Fruit fly (Drosophila melanogaster) whole organism, pupa: Measurements from ENCODE around the gene Or7a.

Experiments
- CG10348 ChIP-seq: fragments of 200-800 bp; sonication (Bioruptor generic); IDR thresholded peaks from 2 replicates; pipeline ENCODE4 v1.3.6; 2022; ENCODE audit warnings: missing biosample characterization, missing genetic modification characterization
- CG12605 ChIP-seq: fragments of 200-800 bp; sonication (Bioruptor generic); IDR thresholded peaks from 2 replicates; pipeline ENCODE4 v1.3.6; 2022; ENCODE audit warnings: missing biosample characterization, missing genetic modification characterization
- CG13204 ChIP-seq: fragments of 200-800 bp; sonication (Bioruptor generic); optimal IDR thresholded peaks from 2 replicates; lab custom pipeline; 2018; ENCODE audit warnings: missing biosample characterization, mild to moderate bottlenecking, missing genetic modification characterization, moderate library complexity
- CG14655 ChIP-seq: fragments of 200-800 bp; sonication (Bioruptor generic); optimal IDR thresholded peaks from 3 replicates; lab custom pipeline; 2017; ENCODE audit warnings: mild to moderate bottlenecking, missing biosample characterization, missing genetic modification reagents, missing genetic modification characterization
- CG15710 ChIP-seq: fragments of 200-800 bp; sonication (Bioruptor generic); optimal IDR thresholded peaks from 2 replicates; lab custom pipeline; 2018; ENCODE audit warnings: missing biosample characterization, mild to moderate bottlenecking, missing genetic modification characterization, moderate library complexity
- CG17806 ChIP-seq: fragments of 200-800 bp; sonication (Bioruptor generic); optimal IDR thresholded peaks from 2 replicates; lab custom pipeline; 2018; ENCODE audit warnings: missing biosample characterization, mild to moderate bottlenecking, missing genetic modification characterization, moderate library complexity
- CG32121 ChIP-seq: fragments of 200-800 bp; sonication (Bioruptor generic); IDR thresholded peaks from 2 replicates; pipeline ENCODE4 v1.3.6; 2022; ENCODE audit warnings: missing biosample characterization, missing genetic modification characterization
- CG34367 ChIP-seq: fragments of 200-800 bp; sonication (Bioruptor generic); optimal IDR thresholded peaks from 2 replicates; lab custom pipeline; 2018; ENCODE audit warnings: missing biosample characterization, mild to moderate bottlenecking, missing genetic modification characterization
- CG4496 ChIP-seq: fragments of 200-800 bp; sonication (Bioruptor generic); IDR thresholded peaks from 3 replicates; pipeline ENCODE4 v1.3.6; 2022; ENCODE audit warnings: missing biosample characterization, missing genetic modification characterization
- CG8159 ChIP-seq: fragments of 200-800 bp; sonication (Bioruptor generic); optimal IDR thresholded peaks from 3 replicates; lab custom pipeline; 2018; ENCODE audit warnings: missing biosample characterization, mild to moderate bottlenecking, missing genetic modification characterization, moderate library complexity
- CG8301 ChIP-seq: fragments of 200-800 bp; sonication (Bioruptor generic); optimal IDR thresholded peaks from 2 replicates; lab custom pipeline; 2018; ENCODE audit warnings: missing biosample characterization, mild to moderate bottlenecking, missing genetic modification characterization
- CG9948 ChIP-seq: fragments of 200-800 bp; sonication (Bioruptor generic); optimal IDR thresholded peaks from 2 replicates; lab custom pipeline; 2018; ENCODE audit warnings: missing biosample characterization, mild to moderate bottlenecking, missing genetic modification characterization, moderate library complexity
- D1 ChIP-seq: fragments of 200-800 bp; sonication (Bioruptor generic); optimal IDR thresholded peaks from 2 replicates; lab custom pipeline; 2018; ENCODE audit warnings: missing biosample characterization, mild to moderate bottlenecking, missing genetic modification characterization, moderate library complexity
- EcR ChIP-seq: fragments of 200-800 bp; sonication (Bioruptor generic); optimal IDR thresholded peaks from 3 replicates; lab custom pipeline; 2019; ENCODE audit warnings: missing biosample characterization, missing genetic modification characterization, mild to moderate bottlenecking, moderate library complexity, missing genetic modification reagents
- Ets98B ChIP-seq: fragments of 200-800 bp; sonication (Bioruptor generic); IDR thresholded peaks from 2 replicates; pipeline ENCODE4 v1.3.6; 2022; ENCODE audit warnings: missing biosample characterization, missing genetic modification characterization
- Pif1A ChIP-seq: fragments of 200-800 bp; sonication (Bioruptor generic); optimal IDR thresholded peaks from 3 replicates; lab custom pipeline; 2016; ENCODE audit warnings: missing biosample characterization, missing genetic modification characterization
- Pif1B ChIP-seq: fragments of 200-800 bp; sonication (Bioruptor generic); optimal IDR thresholded peaks from 3 replicates; lab custom pipeline; 2016; ENCODE audit warnings: missing biosample characterization, missing genetic modification characterization
- Snoo ChIP-seq: fragments of 200-800 bp; sonication (Bioruptor generic); optimal IDR thresholded peaks from 3 replicates; lab custom pipeline; 2017; ENCODE audit warnings: missing biosample characterization, mild to moderate bottlenecking, missing genetic modification characterization, inconsistent platforms
- fd96Ca ChIP-seq: fragments of 200-800 bp; sonication (Bioruptor generic); IDR thresholded peaks from 3 replicates; pipeline ENCODE4 v1.3.6; 2022; ENCODE audit warnings: missing biosample characterization, missing genetic modification characterization
- gl ChIP-seq: fragments of 200-800 bp; sonication (Bioruptor generic); optimal IDR thresholded peaks from 2 replicates; lab custom pipeline; 2018; ENCODE audit warnings: missing biosample characterization, mild to moderate bottlenecking, missing genetic modification characterization
- rn ChIP-seq: fragments of 200-800 bp; sonication (Bioruptor generic); IDR thresholded peaks from 2 replicates; pipeline ENCODE4 v1.3.6; 2022; ENCODE audit warnings: missing biosample characterization, missing genetic modification characterization

Gene Or7a

dm6 chrX:8120939-8121338 lies 44.6 kb downstream of the Or7a start, which contains the start of gene CG2260:
CG2260 (minus strand) TSS chrX:8121147.
- TF ChIP-seq fd96Ca (GFP tag; lab: Robert Waterston, UW) (no peak), CG12605 (GFP tag; lab: Robert Waterston, UW) (no peak), CG34367 (no peak), gl (tag; lab: Kevin White, UChicago) (no peak), CG17806 (no peak), Pif1B (GFP tag; lab: Kevin White, UChicago) (no peak), CG14655 (GFP tag; lab: Kevin White, UChicago) (no peak), CG10348 (no peak), CG8301 (tag; lab: Kevin White, UChicago) (no peak), rn (GFP tag; lab: Robert Waterston, UW) (no peak)

dm6 chrX:8116813-8117212 lies 48.7 kb downstream of the Or7a start, which contains the start of gene CG1575:
CG1575 (plus strand) TSS chrX:8117012.
- TF ChIP-seq Snoo = no peak
- TF ChIP-seq gl (tag; lab: Kevin White, UChicago) = no peak
- TF ChIP-seq CG4496 = no peak
- no peak for TF ChIP-seq Ets98B (GFP tag; lab: Robert Waterston, UW)
- TF ChIP-seq CG12605 (GFP tag; lab: Robert Waterston, UW) = no peak
- no peak for TF ChIP-seq CG14655 (GFP tag; lab: Kevin White, UChicago)
- TF ChIP-seq CG10348 = no peak
- no peak for TF ChIP-seq Pif1A (GFP tag; lab: Kevin White, UChicago)

- no peak for TF ChIP-seq CG8159 (tag; lab: Kevin White, UChicago)
- no peak for TF ChIP-seq fd96Ca (GFP tag; lab: Robert Waterston, UW)
- TF ChIP-seq CG34367 = no peak
- no peak for TF ChIP-seq CG13204 (GFP tag; lab: Kevin White, UChicago)
- no peak for TF ChIP-seq EcR (GFP tag; lab: Kevin White, UChicago)
- TF ChIP-seq Ets98B (GFP tag; lab: Robert Waterston, UW) = no peak
- TF ChIP-seq gl (tag; lab: Kevin White, UChicago) = no peak
- TF ChIP-seq CG32121 (GFP tag; lab: Robert Waterston, UW) = no peak
- no peak for TF ChIP-seq CG15710 (tag; lab: Kevin White, UChicago)
- TF ChIP-seq D1 (tag; lab: Kevin White, UChicago) = no peak
- TF ChIP-seq Pif1A (GFP tag; lab: Kevin White, UChicago) = peak; percentile 23
- TF ChIP-seq CG17806 = no peak
- no peak for TF ChIP-seq rn (GFP tag; lab: Robert Waterston, UW)
- TF ChIP-seq Pif1B (GFP tag; lab: Kevin White, UChicago) = peak; percentile 0
Observed at dm6 chrX:8115717-8116311, 49.7 kb downstream of the Or7a start, which contains the start of gene Gclc. Gclc (minus strand) TSS chrX:8116147.

dm6 chrX:8115343-8115676 lies 50.2 kb downstream of the Or7a start:
- TF ChIP-seq EcR (GFP tag; lab: Kevin White, UChicago) (no peak), D1 (tag; lab: Kevin White, UChicago) (no peak), CG12605 (GFP tag; lab: Robert Waterston, UW) (no peak), Ets98B (GFP tag; lab: Robert Waterston, UW) (no peak), CG13204 (GFP tag; lab: Kevin White, UChicago) (no peak), CG4496 (no peak), CG32121 (GFP tag; lab: Robert Waterston, UW) (no peak), CG10348 (no peak), CG15710 (tag; lab: Kevin White, UChicago) (no peak), CG34367 (no peak), rn (GFP tag; lab: Robert Waterston, UW) (no peak), Pif1B (GFP tag; lab: Kevin White, UChicago) (no peak), CG17806 (no peak), CG14655 (GFP tag; lab: Kevin White, UChicago) (no peak), fd96Ca (GFP tag; lab: Robert Waterston, UW) (no peak), CG8159 (tag; lab: Kevin White, UChicago) (no peak), CG9948 (tag; lab: Kevin White, UChicago) (no peak)

dm6 chrX:8114476-8115342 lies 50.8 kb downstream of the Or7a start:
- TF ChIP-seq CG8301 (tag; lab: Kevin White, UChicago) (no peak), CG14655 (GFP tag; lab: Kevin White, UChicago) (no peak), Pif1B (GFP tag; lab: Kevin White, UChicago) (no peak), CG13204 (GFP tag; lab: Kevin White, UChicago) (no peak), CG12605 (GFP tag; lab: Robert Waterston, UW) (no peak), EcR (GFP tag; lab: Kevin White, UChicago) (no peak), rn (GFP tag; lab: Robert Waterston, UW) (no peak), CG10348 (no peak), Ets98B (GFP tag; lab: Robert Waterston, UW) (peak; percentile 14), CG15710 (tag; lab: Kevin White, UChicago) (peak; percentile 6), CG4496 (peak; percentile 50; the same call in 2 of the 3 replicates), CG32121 (GFP tag; lab: Robert Waterston, UW) (peak; percentile 7; the same call in 1 of the 2 replicates), Pif1A (GFP tag; lab: Kevin White, UChicago) (peak; percentile 7), gl (tag; lab: Kevin White, UChicago) (no peak), CG17806 (peak; percentile 20), CG34367 (no peak), CG8159 (tag; lab: Kevin White, UChicago) (peak; percentile 22), Snoo (no peak), D1 (tag; lab: Kevin White, UChicago) (no peak), CG9948 (tag; lab: Kevin White, UChicago) (peak; percentile 16), fd96Ca (GFP tag; lab: Robert Waterston, UW) (peak; percentile 19; the same call in 1 of the 3 replicates)
